Fruit fly (Drosophila melanogaster) whole organism, embryonic: Measurements from ENCODE around the gene CG34008.

ENCODE experiments used
- Aef1 ChIP-seq: fragments of 200-800 bp; sonication (Bioruptor generic); IDR thresholded peaks from 3 replicates; pipeline ENCODE4 v1.3.6; 2022; ENCODE audit warnings: missing biosample characterization, missing genetic modification characterization
- Asciz ChIP-seq: fragments of 200-800 bp; sonication (Bioruptor generic); optimal IDR thresholded peaks from 2 replicates; lab custom pipeline; 2017; ENCODE audit warnings: missing biosample characterization, mild to moderate bottlenecking, missing genetic modification characterization, missing genetic modification reagents
- B-H1 ChIP-seq: fragments of 200-800 bp; sonication (Bioruptor generic); IDR thresholded peaks from 3 replicates; pipeline ENCODE4 v1.3.6; 2022; ENCODE audit warnings: missing biosample characterization, missing genetic modification characterization
- CG10209 ChIP-seq: fragments of 200-800 bp; sonication (Bioruptor generic); optimal IDR thresholded peaks from 3 replicates; lab custom pipeline; 2017; ENCODE audit warnings: missing biosample characterization, mild to moderate bottlenecking, missing genetic modification characterization, missing genetic modification reagents
- CG10565 ChIP-seq: fragments of 200-800 bp; sonication (Bioruptor generic); optimal IDR thresholded peaks from 3 replicates; lab custom pipeline; 2016; ENCODE audit warnings: missing biosample characterization, mild to moderate bottlenecking, missing genetic modification characterization
- CG13296 ChIP-seq: fragments of 200-800 bp; sonication (Bioruptor generic); optimal IDR thresholded peaks from 3 replicates; lab custom pipeline; 2018; ENCODE audit warnings: missing biosample characterization, mild to moderate bottlenecking, missing genetic modification characterization
- CG13424 ChIP-seq: fragments of 200-800 bp; sonication (Bioruptor generic); optimal IDR thresholded peaks from 2 replicates; lab custom pipeline; 2019; ENCODE audit warnings: missing biosample characterization, mild to moderate bottlenecking, missing genetic modification characterization, moderate library complexity
- CG14710 ChIP-seq: fragments of 200-800 bp; sonication (Bioruptor generic); optimal IDR thresholded peaks from 3 replicates; lab custom pipeline; 2019; ENCODE audit warnings: missing biosample characterization, mild to moderate bottlenecking, missing genetic modification characterization, moderate library complexity
- CG15269 ChIP-seq: fragments of 200-800 bp; sonication (Bioruptor generic); optimal IDR thresholded peaks from 2 replicates; lab custom pipeline; 2018; ENCODE audit warnings: missing biosample characterization, mild to moderate bottlenecking, missing genetic modification characterization, moderate library complexity
- CG16863 ChIP-seq: fragments of 200-800 bp; sonication (Bioruptor generic); optimal IDR thresholded peaks from 3 replicates; lab custom pipeline; 2016; ENCODE audit warnings: missing biosample characterization, missing genetic modification characterization
- CG17385 ChIP-seq: fragments of 200-800 bp; sonication (Bioruptor generic); optimal IDR thresholded peaks from 3 replicates; lab custom pipeline; 2018; ENCODE audit warnings: missing biosample characterization, mild to moderate bottlenecking, missing genetic modification characterization
- CG2712 ChIP-seq: fragments of 200-800 bp; optimal IDR thresholded peaks from 3 replicates; lab custom pipeline; 2019; ENCODE audit warnings: missing biosample characterization, mild to moderate bottlenecking, missing genetic modification characterization, moderate library complexity
- CG34422 ChIP-seq: fragments of 200-800 bp; sonication (Bioruptor generic); IDR thresholded peaks from 3 replicates; pipeline ENCODE4 v1.3.6; 2022; ENCODE audit warnings: missing biosample characterization, missing genetic modification characterization
- CG3726 ChIP-seq: fragments of 200-800 bp; sonication (Bioruptor generic); IDR thresholded peaks from 3 replicates; pipeline ENCODE4, ENCODE4 v1.3.6; 2022; ENCODE audit warnings: missing biosample characterization, missing genetic modification characterization
- CG7987 ChIP-seq: fragments of 200-800 bp; sonication (Bioruptor generic); optimal IDR thresholded peaks from 2 replicates; lab custom pipeline; 2018; ENCODE audit warnings: missing biosample characterization, mild to moderate bottlenecking, missing genetic modification characterization, moderate library complexity
- Drgx ChIP-seq: fragments of 200-800 bp; sonication (Bioruptor generic); IDR thresholded peaks from 2 replicates; pipeline ENCODE4 v1.3.6; 2022; ENCODE audit warnings: missing biosample characterization, missing genetic modification characterization
- Ets97D ChIP-seq: fragments of 200-800 bp; sonication (Bioruptor generic); optimal IDR thresholded peaks from 3 replicates; lab custom pipeline; 2016; ENCODE audit warnings: missing biosample characterization, missing genetic modification characterization
- Fer2 ChIP-seq: fragments of 200-800 bp; sonication (Bioruptor generic); optimal IDR thresholded peaks from 2 replicates; lab custom pipeline; 2018; ENCODE audit warnings: missing biosample characterization, mild to moderate bottlenecking, missing genetic modification characterization, moderate library complexity
- H2.0 ChIP-seq: fragments of 200-800 bp; sonication (Bioruptor generic); IDR thresholded peaks from 2 replicates; pipeline ENCODE4 v1.3.6; 2022; ENCODE audit warnings: missing biosample characterization, missing genetic modification characterization
- HLH54F ChIP-seq: fragments of 200-800 bp; sonication (Bioruptor generic); optimal IDR thresholded peaks from 3 replicates; lab custom pipeline; 2016; ENCODE audit warnings: missing biosample characterization, missing genetic modification characterization
- Hmx ChIP-seq: fragments of 200-800 bp; sonication (Bioruptor generic); optimal IDR thresholded peaks from 2 replicates; lab custom pipeline; 2016; ENCODE audit warnings: missing biosample characterization, missing genetic modification characterization
- Hsf ChIP-seq: fragments of 200-800 bp; sonication (Bioruptor generic); optimal IDR thresholded peaks from 3 replicates; lab custom pipeline; 2016; ENCODE audit warnings: missing biosample characterization, missing genetic modification characterization
- Med ChIP-seq: fragments of 200-800 bp; sonication (Bioruptor generic); peaks from one replicate; lab custom pipeline; 2016; ENCODE audit warnings: missing biosample characterization, missing genetic modification characterization, mild to moderate bottlenecking, inconsistent platforms, moderate library complexity
- Mrtf ChIP-seq: fragments of 200-800 bp; sonication (Bioruptor generic); IDR thresholded peaks from 3 replicates; pipeline ENCODE4 v1.3.6; 2022; ENCODE audit warnings: missing biosample characterization, missing genetic modification characterization
- Myb ChIP-seq: fragments of 200-800 bp; sonication (Bioruptor generic); optimal IDR thresholded peaks from 2 replicates; lab custom pipeline; 2016; ENCODE audit warnings: missing biosample characterization, missing genetic modification characterization
- NC2β ChIP-seq: fragments of 200-800 bp; sonication (Bioruptor generic); optimal IDR thresholded peaks from 2 replicates; lab custom pipeline; 2016; ENCODE audit warnings: missing biosample characterization, missing genetic modification characterization
- NK7.1 ChIP-seq: fragments of 200-800 bp; sonication (Bioruptor generic); optimal IDR thresholded peaks from 3 replicates; lab custom pipeline; 2016; ENCODE audit warnings: missing biosample characterization, missing genetic modification characterization
- Nf-YC ChIP-seq: fragments of 200-800 bp; optimal IDR thresholded peaks from 3 replicates; lab custom pipeline; 2019; ENCODE audit warnings: missing biosample characterization, mild to moderate bottlenecking, missing genetic modification characterization, moderate library complexity
- TFAM ChIP-seq: fragments of 200-800 bp; sonication (Bioruptor generic); optimal IDR thresholded peaks from 2 replicates; lab custom pipeline; 2017; ENCODE audit warnings: missing biosample characterization, missing genetic modification characterization, inconsistent platforms
- Tbp ChIP-seq: fragments of >200 bp; optimal IDR thresholded peaks from 2 replicates; lab custom pipeline; 2018; ENCODE audit warnings: missing biosample characterization, missing genetic modification characterization
- crp ChIP-seq, 2 experiments: fragments of 200-800 bp; sonication (Bioruptor generic); optimal IDR thresholded peaks; 2 replicates in 1 of 2; 3 replicates in 1 of 2; lab custom pipeline; 2017; ENCODE audit warnings: missing biosample characterization in 2 of 2, missing genetic modification characterization in 2 of 2, mild to moderate bottlenecking in 1 of 2, moderate library complexity in 1 of 2
- da ChIP-seq: fragments of 200-800 bp; sonication (Bioruptor generic); optimal IDR thresholded peaks from 2 replicates; lab custom pipeline; 2016; ENCODE audit warnings: missing biosample characterization, missing genetic modification characterization
- dati ChIP-seq: fragments of 200-800 bp; sonication (Bioruptor generic); IDR thresholded peaks from 2 replicates; pipeline ENCODE4 v1.3.6; 2022; ENCODE audit warnings: missing biosample characterization, missing genetic modification characterization
- fd96Cb ChIP-seq: fragments of 200-800 bp; sonication (Bioruptor generic); optimal IDR thresholded peaks from 2 replicates; lab custom pipeline; 2018; ENCODE audit warnings: missing biosample characterization, mild to moderate bottlenecking, missing genetic modification characterization, moderate library complexity
- grau ChIP-seq: fragments of 200-800 bp; optimal IDR thresholded peaks from 3 replicates; lab custom pipeline; 2019; ENCODE audit warnings: missing biosample characterization, mild to moderate bottlenecking, missing genetic modification characterization, moderate library complexity
- h ChIP-seq: fragments of >200 bp; optimal IDR thresholded peaks from 2 replicates; lab custom pipeline; 2017
- pb ChIP-seq: fragments of 200-800 bp; sonication (Bioruptor generic); optimal IDR thresholded peaks from 3 replicates; lab custom pipeline; 2016; ENCODE audit warnings: missing biosample characterization, missing genetic modification characterization
- pho ChIP-seq: fragments of 200-800 bp; sonication (Bioruptor generic); optimal IDR thresholded peaks from 2 replicates; lab custom pipeline; 2016; ENCODE audit warnings: missing biosample characterization, missing genetic modification characterization
- pnt ChIP-seq: fragments of 200-800 bp; sonication (Bioruptor generic); optimal IDR thresholded peaks from 3 replicates; lab custom pipeline; 2016; ENCODE audit warnings: missing biosample characterization, missing genetic modification characterization
- pros ChIP-seq: fragments of 200-800 bp; sonication (Bioruptor generic); optimal IDR thresholded peaks from 3 replicates; lab custom pipeline; 2019; ENCODE audit warnings: missing biosample characterization, mild to moderate bottlenecking, missing genetic modification characterization, moderate library complexity
- sens ChIP-seq: fragments of 200-800 bp; sonication (Bioruptor generic); peaks from one replicate; lab custom pipeline; 2016; ENCODE audit warnings: missing biosample characterization, missing genetic modification characterization
- slbo ChIP-seq: fragments of 200-800 bp; sonication (Bioruptor generic); IDR thresholded peaks from 2 replicates; pipeline ENCODE4 v1.3.6; 2022; ENCODE audit warnings: missing biosample characterization, missing genetic modification characterization
- slou ChIP-seq: fragments of 200-800 bp; sonication (Bioruptor generic); optimal IDR thresholded peaks from 3 replicates; lab custom pipeline; 2016; ENCODE audit warnings: missing biosample characterization, missing genetic modification characterization
- tap ChIP-seq: fragments of 200-800 bp; optimal IDR thresholded peaks from 3 replicates; lab custom pipeline; 2019; ENCODE audit warnings: missing biosample characterization, mild to moderate bottlenecking, missing genetic modification characterization, moderate library complexity
- tup ChIP-seq: fragments of 200-800 bp; sonication (Bioruptor generic); optimal IDR thresholded peaks from 2 replicates; lab custom pipeline; 2016; ENCODE audit warnings: missing biosample characterization, mild to moderate bottlenecking, missing genetic modification characterization, moderate library complexity
- z ChIP-seq: fragments of 200-800 bp; sonication (Bioruptor generic); IDR thresholded peaks from 3 replicates; pipeline ENCODE4 v1.3.6; 2022; ENCODE audit warnings: missing biosample characterization, missing genetic modification characterization
- zen2 ChIP-seq: fragments of 200-800 bp; sonication (Bioruptor generic); IDR thresholded peaks from 3 replicates; pipeline ENCODE4 v1.3.6; 2022; ENCODE audit warnings: missing biosample characterization, missing genetic modification characterization; ENCODE audit not compliant: partially characterized antibody

The CG34008 gene

DNA sequence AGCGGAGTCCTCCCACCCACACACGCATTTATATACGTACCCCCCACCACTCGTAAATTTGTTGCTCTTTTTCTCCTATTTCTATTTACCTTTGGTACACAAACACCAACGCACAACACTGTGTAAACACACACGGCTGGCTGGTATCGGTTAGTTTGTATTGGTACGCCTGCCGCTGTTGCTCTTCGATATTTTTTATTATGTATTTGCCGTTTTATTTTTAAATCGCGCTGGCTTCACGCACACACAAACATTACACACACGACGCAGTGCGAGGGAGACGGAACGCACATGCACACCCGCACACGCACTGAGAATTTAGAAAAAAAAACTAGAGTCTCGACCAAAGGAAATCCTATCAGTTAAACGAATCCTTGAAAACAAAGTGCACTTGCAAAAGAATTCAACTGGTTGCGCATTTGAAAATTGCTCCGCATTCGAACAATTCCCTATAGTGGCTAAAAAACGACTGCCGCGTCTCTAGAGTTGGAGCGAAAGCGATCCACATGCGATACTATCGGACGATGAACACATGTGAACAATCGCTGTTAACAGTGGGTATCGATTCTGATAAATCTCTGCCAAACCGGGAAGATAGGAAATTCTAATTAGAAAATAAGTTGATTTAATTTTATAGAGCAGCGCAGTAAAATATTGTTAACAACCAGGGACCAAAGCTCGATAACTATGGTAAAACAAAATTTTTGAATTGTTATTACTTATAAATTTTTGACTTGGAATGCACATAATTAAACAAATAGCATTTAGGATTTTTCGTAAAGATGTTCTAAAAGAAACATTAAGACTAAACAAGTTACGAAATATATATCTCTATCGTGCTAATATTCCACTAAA is 30.5 kb downstream of the CG34008 start (continued):
- TF ChIP-seq Asciz (GFP tag; lab: Kevin White, UChicago) (peak; percentile 93), pb (GFP tag; lab: Kevin White, UChicago) (peak; percentile 32), grau (tag; lab: Kevin White, UChicago) (peak; percentile 33), pnt (GFP tag; lab: Kevin White, UChicago) (peak; percentile 30), zen2 (GFP tag; lab: Robert Waterston, UW) (peak; percentile 95), Nf-YC (tag; lab: Kevin White, UChicago) (no peak), Ets97D (no peak), B-H1 (GFP tag; lab: Robert Waterston, UW) (peak; percentile 24; the same call in 1 of the 3 replicates), CG34422 (peak; percentile 52; the same call in 1 of the 3 replicates), Mrtf (no peak), Fer2 (tag; lab: Kevin White, UChicago) (peak; percentile 51), fd96Cb (no peak)

DNA sequence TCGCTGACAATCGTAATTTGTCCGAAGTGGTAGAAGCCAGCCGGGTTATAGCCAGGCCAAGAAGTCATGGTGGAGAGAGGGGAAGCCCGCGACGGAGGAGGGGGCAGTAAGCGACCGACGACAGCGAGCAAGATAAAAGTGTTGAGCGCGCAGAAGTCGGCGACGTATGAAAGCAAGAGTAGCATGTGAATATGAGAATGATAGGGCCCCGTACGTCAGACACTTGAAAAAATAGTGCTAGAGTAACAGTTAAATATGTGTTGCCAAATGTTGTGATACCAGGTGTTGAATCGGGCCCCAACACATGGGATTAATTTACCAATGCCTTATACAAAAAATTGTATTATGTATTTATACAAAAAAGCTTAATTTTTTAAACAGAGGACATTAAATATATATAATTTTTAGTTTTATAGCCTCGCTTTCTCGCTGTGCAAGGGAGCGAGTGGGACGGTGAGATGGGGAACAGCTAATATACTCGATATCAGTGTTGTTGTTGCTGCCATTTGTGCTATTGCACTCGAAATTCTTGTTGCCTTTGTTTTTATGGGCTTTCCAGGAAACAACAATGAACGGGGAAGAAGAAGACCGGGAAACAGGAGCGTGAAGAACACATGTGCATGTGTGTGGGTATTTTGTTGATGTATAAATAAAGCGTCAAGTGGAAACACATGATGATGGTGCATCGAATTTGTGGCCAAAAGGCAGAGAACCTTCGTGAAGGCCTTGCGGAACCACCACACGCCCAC is 31.3 kb downstream of the CG34008 start:
- TF ChIP-seq NC2β (GFP tag; lab: Kevin White, UChicago) (no peak), CG13424 (peak; percentile 90), Myb (GFP tag; lab: Kevin White, UChicago) (no peak), CG10565 (peak; percentile 25), CG15269 (tag; lab: Kevin White, UChicago) (peak; percentile 92), dati (GFP tag; lab: Robert Waterston, UW) (peak; percentile 62; the same call in 1 of the 2 replicates), CG13296 (peak; percentile 73), crp (GFP tag; optimal IDR thresholded peaks at IDR 0.05; lab: Kevin White, UChicago) (peak in 1 of 2 experiments; percentile 21), CG16863 (GFP tag; lab: Kevin White, UChicago) (peak; percentile 54), Drgx (GFP tag; lab: Robert Waterston, UW) (peak; percentile 78), z (GFP tag; lab: Robert Waterston, UW) (0 out of 3 replicates have a peak, but pooled peaks have one; percentile 4), CG10209 (peak; percentile 86), CG3726 (GFP tag; lab: Robert Waterston, UW) (peak; percentile 78; the same call in 2 of the 3 replicates), sens (peak; percentile 91), CG2712 (tag; lab: Kevin White, UChicago) (peak; percentile 93), Hmx (GFP tag; lab: Kevin White, UChicago) (no peak), h (no peak), pros (GFP tag; lab: Kevin White, UChicago) (no peak), da (GFP tag; lab: Kevin White, UChicago) (no peak), slbo (GFP tag; lab: Robert Waterston, UW) (peak; percentile 83), TFAM (GFP tag; lab: Kevin White, UChicago) (peak; percentile 46), CG17385 (GFP tag; lab: Kevin White, UChicago) (peak; percentile 69), tap (tag; lab: Kevin White, UChicago) (peak; percentile 80), Med (GFP tag; lab: Kevin White, UChicago) (peak; percentile 84), slou (GFP tag; lab: Kevin White, UChicago) (peak; percentile 20), CG14710 (tag; lab: Kevin White, UChicago) (peak; percentile 83), Aef1 (GFP tag; lab: Robert Waterston, UW) (peak; percentile 84), Hsf (GFP tag; lab: Kevin White, UChicago) (peak; percentile 67), CG7987 (GFP tag; lab: Kevin White, UChicago) (peak; percentile 47), H2.0 (GFP tag; lab: Robert Waterston, UW) (peak; percentile 72; the same call in 1 of the 2 replicates), pho (GFP tag; lab: Kevin White, UChicago) (peak; percentile 17), NK7.1 (GFP tag; lab: Kevin White, UChicago) (no peak), tup (GFP tag; lab: Kevin White, UChicago) (peak; percentile 70), HLH54F (peak; percentile 43), Tbp (GFP tag; lab: Kevin White, UChicago) (no peak)
